Fruit fly (Drosophila melanogaster) whole organism, embryonic: ENCODE results near the gene cue.

Experiments used
- Atf-2 ChIP-seq: fragments of 200-800 bp; sonication (Bioruptor generic); optimal IDR thresholded peaks from 2 replicates; lab custom pipeline; 2016; ENCODE audit warnings: missing biosample characterization, missing genetic modification characterization
- CG14014 ChIP-seq: fragments of 200-800 bp; sonication (Bioruptor generic); IDR thresholded peaks from 2 replicates; pipeline ENCODE4 v1.3.6; 2022; ENCODE audit warnings: missing biosample characterization, missing genetic modification characterization
- CG14710 ChIP-seq: fragments of 200-800 bp; sonication (Bioruptor generic); optimal IDR thresholded peaks from 3 replicates; lab custom pipeline; 2019; ENCODE audit warnings: missing biosample characterization, mild to moderate bottlenecking, missing genetic modification characterization, moderate library complexity
- CG15696 ChIP-seq: fragments of 200-800 bp; sonication (Bioruptor generic); optimal IDR thresholded peaks from 2 replicates; lab custom pipeline; 2019; ENCODE audit warnings: missing biosample characterization, mild to moderate bottlenecking, missing genetic modification characterization, moderate library complexity
- CG1603 ChIP-seq: fragments of 200-800 bp; sonication (Bioruptor generic); optimal IDR thresholded peaks from 2 replicates; lab custom pipeline; 2019; ENCODE audit warnings: missing biosample characterization, mild to moderate bottlenecking, missing genetic modification characterization, moderate library complexity
- CG16863 ChIP-seq: fragments of 200-800 bp; sonication (Bioruptor generic); optimal IDR thresholded peaks from 3 replicates; lab custom pipeline; 2016; ENCODE audit warnings: missing biosample characterization, missing genetic modification characterization
- CG17186 ChIP-seq: fragments of 200-800 bp; sonication (Bioruptor generic); optimal IDR thresholded peaks from 3 replicates; lab custom pipeline; 2017; ENCODE audit warnings: missing biosample characterization, missing genetic modification reagents, missing genetic modification characterization
- CG17568 ChIP-seq: fragments of 200-800 bp; sonication (Bioruptor generic); optimal IDR thresholded peaks from 2 replicates; lab custom pipeline; 2018; ENCODE audit warnings: missing biosample characterization, mild to moderate bottlenecking, missing genetic modification characterization, moderate library complexity
- CG18599 ChIP-seq: fragments of 200-800 bp; sonication (Bioruptor generic); optimal IDR thresholded peaks from 3 replicates; lab custom pipeline; 2017; ENCODE audit warnings: missing biosample characterization, missing genetic modification characterization, mild to moderate bottlenecking, moderate library complexity, missing genetic modification reagents
- CG2199 ChIP-seq: fragments of 200-800 bp; sonication (Bioruptor generic); IDR thresholded peaks from 3 replicates; pipeline ENCODE4 v1.3.6; 2022; ENCODE audit warnings: missing biosample characterization, missing genetic modification characterization
- CG2712 ChIP-seq: fragments of 200-800 bp; optimal IDR thresholded peaks from 3 replicates; lab custom pipeline; 2019; ENCODE audit warnings: missing biosample characterization, mild to moderate bottlenecking, missing genetic modification characterization, moderate library complexity
- CG31365 ChIP-seq: fragments of 200-800 bp; sonication (Bioruptor generic); optimal IDR thresholded peaks from 2 replicates; lab custom pipeline; 2018; ENCODE audit warnings: missing biosample characterization, mild to moderate bottlenecking, missing genetic modification characterization
- CG33557 ChIP-seq: fragments of 200-800 bp; sonication (Bioruptor generic); optimal IDR thresholded peaks from 2 replicates; lab custom pipeline; 2019; ENCODE audit warnings: missing biosample characterization, mild to moderate bottlenecking, missing genetic modification characterization, moderate library complexity
- CG4360 ChIP-seq: fragments of 200-800 bp; sonication (Bioruptor generic); IDR thresholded peaks from 2 replicates; pipeline ENCODE4 v1.3.6; 2022; ENCODE audit warnings: missing biosample characterization, missing genetic modification characterization
- CG43689 ChIP-seq: fragments of 200-800 bp; sonication (Bioruptor generic); IDR thresholded peaks from 2 replicates; pipeline ENCODE4 v1.3.6; 2022; ENCODE audit warnings: missing biosample characterization, missing genetic modification characterization
- CG4424 ChIP-seq: fragments of 200-800 bp; sonication (Bioruptor generic); optimal IDR thresholded peaks from 3 replicates; lab custom pipeline; 2016; ENCODE audit warnings: missing biosample characterization, missing genetic modification characterization
- CG4707 ChIP-seq: fragments of 200-800 bp; sonication (Bioruptor generic); optimal IDR thresholded peaks from 2 replicates; lab custom pipeline; 2018; ENCODE audit warnings: missing biosample characterization, mild to moderate bottlenecking, missing genetic modification characterization, moderate library complexity
- CG5245 ChIP-seq: fragments of 200-800 bp; sonication (Bioruptor generic); optimal IDR thresholded peaks from 3 replicates; lab custom pipeline; 2016; ENCODE audit warnings: missing biosample characterization, missing genetic modification characterization
- CG6654 ChIP-seq: fragments of 200-800 bp; sonication (Bioruptor generic); optimal IDR thresholded peaks from 2 replicates; lab custom pipeline; 2017; ENCODE audit warnings: missing biosample characterization, mild to moderate bottlenecking, missing genetic modification characterization
- CG6791 ChIP-seq: fragments of 200-800 bp; sonication (Bioruptor generic); IDR thresholded peaks from 3 replicates; pipeline ENCODE4 v1.3.6; 2022; ENCODE audit warnings: missing biosample characterization, missing genetic modification characterization; ENCODE audit not compliant: partially characterized antibody
- CG7786 ChIP-seq: fragments of 200-800 bp; sonication (Bioruptor generic); optimal IDR thresholded peaks from 2 replicates; lab custom pipeline; 2016; ENCODE audit warnings: missing biosample characterization, missing genetic modification characterization
- CG8388 ChIP-seq: fragments of 200-800 bp; sonication (Bioruptor generic); optimal IDR thresholded peaks from 2 replicates; lab custom pipeline; 2019; ENCODE audit warnings: missing biosample characterization, mild to moderate bottlenecking, missing genetic modification characterization, moderate library complexity
- CG8478 ChIP-seq: fragments of >200 bp; optimal IDR thresholded peaks from 2 replicates; lab custom pipeline; 2018
- Camta ChIP-seq: fragments of 200-800 bp; sonication (Bioruptor generic); optimal IDR thresholded peaks from 2 replicates; lab custom pipeline; 2016; ENCODE audit warnings: missing biosample characterization, missing genetic modification characterization
- Fer3 ChIP-seq: fragments of 200-800 bp; sonication (Bioruptor generic); optimal IDR thresholded peaks from 2 replicates; lab custom pipeline; 2018; ENCODE audit warnings: missing biosample characterization, mild to moderate bottlenecking, missing genetic modification characterization, moderate library complexity
- HHEX ChIP-seq: fragments of 200-800 bp; sonication (Bioruptor generic); optimal IDR thresholded peaks from 3 replicates; lab custom pipeline; 2017; ENCODE audit warnings: missing biosample characterization, mild to moderate bottlenecking, missing genetic modification characterization, missing genetic modification reagents
- Lpt ChIP-seq: fragments of >200 bp; optimal IDR thresholded peaks from 2 replicates; lab custom pipeline; 2018; ENCODE audit warnings: missing biosample characterization, missing genetic modification characterization
- NK7.1 ChIP-seq: fragments of 200-800 bp; sonication (Bioruptor generic); optimal IDR thresholded peaks from 3 replicates; lab custom pipeline; 2016; ENCODE audit warnings: missing biosample characterization, missing genetic modification characterization
- Oli ChIP-seq: fragments of 200-800 bp; sonication (Bioruptor generic); optimal IDR thresholded peaks from 2 replicates; lab custom pipeline; 2018; ENCODE audit warnings: missing biosample characterization, mild to moderate bottlenecking, missing genetic modification characterization, moderate library complexity
- Usf ChIP-seq: fragments of 200-800 bp; sonication (Bioruptor generic); optimal IDR thresholded peaks from 2 replicates; lab custom pipeline; 2017; ENCODE audit warnings: missing genotype, missing biosample characterization, missing genetic modification characterization
- btn ChIP-seq: fragments of 200-800 bp; sonication (Bioruptor generic); optimal IDR thresholded peaks from 2 replicates; lab custom pipeline; 2016; ENCODE audit warnings: missing biosample characterization, missing genetic modification characterization
- cas ChIP-seq: fragments of 200-800 bp; sonication (Bioruptor generic); IDR thresholded peaks from 2 replicates; pipeline ENCODE4 v1.3.6; 2022; ENCODE audit warnings: missing biosample characterization, missing genetic modification characterization
- ci ChIP-seq: fragments of 200-800 bp; sonication (Bioruptor generic); IDR thresholded peaks from 3 replicates; pipeline ENCODE4 v1.3.6; 2022; ENCODE audit warnings: missing biosample characterization, missing genetic modification characterization
- crol ChIP-seq: fragments of 200-800 bp; sonication (Bioruptor generic); IDR thresholded peaks from 2 replicates; pipeline ENCODE4 v1.3.6; 2022; ENCODE audit warnings: missing biosample characterization, missing genetic modification characterization
- da ChIP-seq: fragments of 200-800 bp; sonication (Bioruptor generic); optimal IDR thresholded peaks from 2 replicates; lab custom pipeline; 2016; ENCODE audit warnings: missing biosample characterization, missing genetic modification characterization
- dati ChIP-seq: fragments of 200-800 bp; sonication (Bioruptor generic); IDR thresholded peaks from 2 replicates; pipeline ENCODE4 v1.3.6; 2022; ENCODE audit warnings: missing biosample characterization, missing genetic modification characterization
- dmrt11E ChIP-seq: fragments of 200-800 bp; sonication (Bioruptor generic); optimal IDR thresholded peaks from 3 replicates; lab custom pipeline; 2018; ENCODE audit warnings: missing biosample characterization, mild to moderate bottlenecking, missing genetic modification characterization, moderate library complexity
- eve ChIP-seq, 2 experiments: fragments of >200 bp; optimal IDR thresholded peaks; 2 replicates each; lab custom pipeline; 2017; ENCODE audit warnings: missing biosample characterization in 2 of 2, missing genetic modification characterization in 2 of 2
- gcm2 ChIP-seq: fragments of 200-800 bp; sonication (Bioruptor generic); optimal IDR thresholded peaks from 2 replicates; lab custom pipeline; 2016; ENCODE audit warnings: missing biosample characterization, missing genetic modification characterization
- grn ChIP-seq: fragments of 200-800 bp; sonication (Bioruptor generic); optimal IDR thresholded peaks from 3 replicates; lab custom pipeline; 2017; ENCODE audit warnings: missing biosample characterization, missing genetic modification characterization
- h ChIP-seq: fragments of >200 bp; optimal IDR thresholded peaks from 2 replicates; lab custom pipeline; 2017
- ham ChIP-seq: fragments of 200-800 bp; sonication (Bioruptor generic); IDR thresholded peaks from 2 replicates; pipeline ENCODE4 v1.3.6; 2022; ENCODE audit warnings: missing biosample characterization, missing genetic modification characterization
- org-1 ChIP-seq: fragments of 200-800 bp; sonication (Bioruptor generic); optimal IDR thresholded peaks from 2 replicates; lab custom pipeline; 2017; ENCODE audit warnings: missing biosample characterization, missing genetic modification characterization
- p53 ChIP-seq: fragments of 200-800 bp; sonication (Bioruptor generic); optimal IDR thresholded peaks from 2 replicates; lab custom pipeline; 2016; ENCODE audit warnings: missing biosample characterization, missing genetic modification characterization
- pfk ChIP-seq: fragments of 200-800 bp; sonication (Bioruptor generic); optimal IDR thresholded peaks from 2 replicates; lab custom pipeline; 2018; ENCODE audit warnings: missing biosample characterization, mild to moderate bottlenecking, missing genetic modification characterization, moderate library complexity
- pita ChIP-seq: fragments of 200-800 bp; sonication (Bioruptor generic); optimal IDR thresholded peaks from 2 replicates; lab custom pipeline; 2017; ENCODE audit warnings: missing biosample characterization, mild to moderate bottlenecking, missing genetic modification characterization
- pum ChIP-seq: fragments of 200-800 bp; sonication (Bioruptor generic); optimal IDR thresholded peaks from 2 replicates; lab custom pipeline; 2016; ENCODE audit warnings: missing biosample characterization, missing genetic modification characterization
- trh ChIP-seq: fragments of 200-800 bp; sonication (Bioruptor generic); optimal IDR thresholded peaks from 2 replicates; lab custom pipeline; 2016; ENCODE audit warnings: missing biosample characterization, missing genetic modification characterization
- tx ChIP-seq: fragments of 200-800 bp; sonication (Bioruptor generic); optimal IDR thresholded peaks from 2 replicates; lab custom pipeline; 2016; ENCODE audit warnings: missing biosample characterization, missing genetic modification characterization
- vnd ChIP-seq: fragments of 200-800 bp; sonication (Bioruptor generic); IDR thresholded peaks from 3 replicates; pipeline ENCODE4 v1.3.6; 2022; ENCODE audit warnings: missing biosample characterization, missing genetic modification characterization; ENCODE audit not compliant: partially characterized antibody
- vvl ChIP-seq: fragments of 200-800 bp; sonication (Bioruptor generic); IDR thresholded peaks from 2 replicates; pipeline ENCODE4 v1.3.6; 2022; ENCODE audit warnings: missing biosample characterization, missing genetic modification characterization
- wek ChIP-seq: fragments of 200-800 bp; sonication (Bioruptor generic); optimal IDR thresholded peaks from 3 replicates; lab custom pipeline; 2018; ENCODE audit warnings: missing biosample characterization, mild to moderate bottlenecking, missing genetic modification characterization, moderate library complexity
- zen2 ChIP-seq: fragments of 200-800 bp; sonication (Bioruptor generic); IDR thresholded peaks from 3 replicates; pipeline ENCODE4 v1.3.6; 2022; ENCODE audit warnings: missing biosample characterization, missing genetic modification characterization; ENCODE audit not compliant: partially characterized antibody

The cue gene

DNA sequence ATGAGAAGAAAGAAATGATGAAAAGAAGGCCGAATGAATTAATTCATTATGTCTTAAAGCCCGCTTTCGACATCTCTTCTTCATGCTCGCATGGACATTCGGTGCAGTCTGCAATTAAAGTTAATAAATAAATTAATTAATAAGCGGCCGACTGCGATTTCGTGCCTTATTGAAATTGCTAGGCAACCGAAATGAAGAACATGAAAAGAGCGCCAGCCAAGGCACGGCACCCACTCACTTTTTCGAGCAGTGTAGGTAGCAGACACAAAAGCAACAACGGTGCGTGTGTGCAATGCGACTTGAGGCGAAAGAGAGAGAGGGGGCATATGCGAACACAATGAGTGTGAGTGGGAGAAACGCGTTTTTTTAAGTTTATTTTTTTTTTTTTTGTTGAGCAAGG lies 52.6 kb downstream of the cue start (continued):
- no peak for TF ChIP-seq cas (GFP tag; lab: Robert Waterston, UW)
- TF ChIP-seq trh (GFP tag; lab: Kevin White, UChicago) = no peak
- no peak for TF ChIP-seq Usf (GFP tag; lab: Kevin White, UChicago)
- no peak for TF ChIP-seq pfk (GFP tag; lab: Kevin White, UChicago)
- no peak for TF ChIP-seq org-1
- no peak for TF ChIP-seq Atf-2 (GFP tag; lab: Kevin White, UChicago)
- no peak for TF ChIP-seq CG43689 (GFP tag; lab: Robert Waterston, UW)
- no peak for TF ChIP-seq vvl (GFP tag; lab: Robert Waterston, UW)
- no peak for TF ChIP-seq wek (GFP tag; lab: Kevin White, UChicago)
- no peak for TF ChIP-seq da (GFP tag; lab: Kevin White, UChicago)
- no peak for TF ChIP-seq tx (GFP tag; lab: Kevin White, UChicago)
- no peak for TF ChIP-seq CG2199
- no peak for TF ChIP-seq h
- no peak for TF ChIP-seq pum (GFP tag; lab: Kevin White, UChicago)
- TF ChIP-seq CG17568 (GFP tag; lab: Kevin White, UChicago) = no peak
- no peak for TF ChIP-seq CG14014 (GFP tag; lab: Robert Waterston, UW)
- peak; percentile 49 for TF ChIP-seq CG2712 (tag; lab: Kevin White, UChicago)
- TF ChIP-seq vnd (GFP tag; lab: Robert Waterston, UW) = no peak
- TF ChIP-seq Camta = no peak
- TF ChIP-seq crol (GFP tag; lab: Robert Waterston, UW) = peak; percentile 16; the same call in 1 of the 2 replicates
- no peak for TF ChIP-seq CG14710 (tag; lab: Kevin White, UChicago)

DNA sequence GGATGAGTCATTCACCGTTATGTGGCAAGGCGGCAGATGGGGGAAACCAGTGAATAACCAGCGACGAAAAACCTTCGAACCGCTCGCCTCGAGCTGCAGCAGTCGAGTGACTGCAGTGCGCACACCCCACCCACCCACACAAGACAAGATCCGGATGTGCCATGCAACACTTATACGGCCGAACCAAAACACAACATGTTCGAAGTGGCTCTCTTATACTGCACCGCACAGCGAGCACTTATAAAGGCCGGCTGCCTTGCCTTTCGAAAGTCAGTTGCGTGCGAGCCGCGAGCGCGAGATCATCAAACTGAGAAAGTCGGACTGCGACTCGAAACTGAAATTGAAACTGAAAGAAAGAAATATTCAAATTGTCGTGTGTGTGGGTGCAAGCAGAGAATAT lies 53.5 kb downstream of the cue start, which contains the start of gene rho:
Gene rho (plus strand): TSS at position 265 of the 400 bp plus-strand sequence.
- TF ChIP-seq NK7.1 (GFP tag; lab: Kevin White, UChicago) (no peak), CG4424 (GFP tag; lab: Kevin White, UChicago) (no peak), eve (GFP tag; optimal IDR thresholded peaks at IDR 0.05; lab: Kevin White, UChicago) (no peak), p53 (peak; percentile 76), CG7786 (GFP tag; lab: Kevin White, UChicago) (peak; percentile 3), ham (no peak), pita (GFP tag; lab: Kevin White, UChicago) (no peak), CG6791 (peak; percentile 62; the same call in 2 of the 3 replicates), dmrt11E (tag; lab: Kevin White, UChicago) (no peak), CG31365 (no peak), CG4360 (GFP tag; lab: Robert Waterston, UW) (no peak; the same call in 1 of the 2 replicates), CG4707 (GFP tag; lab: Kevin White, UChicago) (peak; percentile 50), CG8478 (lab: Kevin White, UChicago) (no peak), CG33557 (GFP tag; lab: Kevin White, UChicago) (peak; percentile 22), gcm2 (GFP tag; lab: Kevin White, UChicago) (no peak), CG6654 (GFP tag; lab: Kevin White, UChicago) (no peak), CG18599 (GFP tag; lab: Kevin White, UChicago) (peak; percentile 34), CG17186 (GFP tag; lab: Kevin White, UChicago) (no peak), btn (GFP tag; lab: Kevin White, UChicago) (no peak), CG16863 (GFP tag; lab: Kevin White, UChicago) (peak; percentile 25), ci (GFP tag; lab: Robert Waterston, UW) (peak; percentile 79), CG15696 (tag; lab: Kevin White, UChicago) (no peak), Oli (tag; lab: Kevin White, UChicago) (no peak), HHEX (GFP tag; lab: Kevin White, UChicago) (peak; percentile 15), Lpt (no peak), zen2 (GFP tag; lab: Robert Waterston, UW) (peak; percentile 60; the same call in 2 of the 3 replicates), CG5245 (GFP tag; lab: Kevin White, UChicago) (no peak), CG1603 (peak; percentile 17), Fer3 (tag; lab: Kevin White, UChicago) (no peak), dati (no peak), CG8388 (GFP tag; lab: Kevin White, UChicago) (no peak), grn (GFP tag; lab: Kevin White, UChicago) (no peak)
